Worm (Caenorhabditis elegans) whole organism, L1 larva: ENCODE data around the gene M153.3.

Source experiments
- fos-1 ChIP-seq: fragments of 150-350 bp; optimal IDR thresholded peaks from 2 replicates; lab custom pipeline; 2014; ENCODE audit warnings: missing biosample characterization, missing genetic modification characterization
- lin-15B ChIP-seq: fragments of 150-350 bp; sonication (generic microtip); optimal IDR thresholded peaks from 3 replicates; lab custom pipeline; 2014; ENCODE audit warnings: missing biosample characterization, missing genetic modification characterization
- mef-2 ChIP-seq: fragments of 150-350 bp; optimal IDR thresholded peaks from 2 replicates; lab custom pipeline; 2014; ENCODE audit warnings: missing biosample characterization, missing genetic modification characterization
- unc-98 ChIP-seq: fragments of 200-800 bp; sonication (Bioruptor generic); IDR thresholded peaks from 2 replicates; pipeline ENCODE4 v1.3.6; 2022; ENCODE audit warnings: missing genetic modification characterization, missing compliant biosample characterization

ce11 chrX:12164943-12165342 is 22.3 kb downstream of the M153.3 start:
- TF ChIP-seq lin-15B (tag; lab: Kevin White, UChicago) (no peak), mef-2 (tag; lab: Kevin White, UChicago) (no peak), fos-1 (tag; lab: Kevin White, UChicago) (no peak), unc-98 (GFP tag; lab: Robert Waterston, UW) (no peak)
